Worm (Caenorhabditis elegans) whole organism, late embryonic: ENCODE results near the gene K03B8.11.

Source experiments
- C08G9.2 ChIP-seq: sonication (generic microtip); optimal IDR thresholded peaks from 2 replicates; lab custom pipeline; 2016; ENCODE audit warnings: mild to moderate bottlenecking, missing genetic modification characterization, moderate library complexity, missing compliant biosample characterization
- F13H6.1 ChIP-seq: sonication (generic microtip); optimal IDR thresholded peaks from 2 replicates; lab custom pipeline; 2016; ENCODE audit warnings: missing genetic modification characterization, missing compliant biosample characterization
- K02D7.2 ChIP-seq: sonication (generic microtip); optimal IDR thresholded peaks from 2 replicates; lab custom pipeline; 2017; ENCODE audit warnings: mild to moderate bottlenecking, missing genetic modification characterization, missing compliant biosample characterization
- K09A11.1 ChIP-seq: sonication (generic microtip); optimal IDR thresholded peaks from 2 replicates; lab custom pipeline; 2017; ENCODE audit warnings: antibody characterized with exemption, mild to moderate bottlenecking, missing genetic modification characterization, missing compliant biosample characterization; ENCODE audit not compliant: insufficient read depth
- T23F11.4 ChIP-seq: fragments of 200-800 bp; sonication (Bioruptor generic); optimal IDR thresholded peaks from 2 replicates; lab custom pipeline; 2018; ENCODE audit warnings: mild to moderate bottlenecking, missing genetic modification characterization, missing compliant biosample characterization
- ahr-1 ChIP-seq: sonication (generic microtip); optimal IDR thresholded peaks from 2 replicates; lab custom pipeline; 2016; ENCODE audit warnings: missing genetic modification characterization, missing compliant biosample characterization
- ceh-18 ChIP-seq: sonication (generic microtip); optimal IDR thresholded peaks from 2 replicates; lab custom pipeline; 2016; ENCODE audit warnings: missing genetic modification characterization, missing compliant biosample characterization
- ceh-2 ChIP-seq: sonication (generic microtip); optimal IDR thresholded peaks from 2 replicates; lab custom pipeline; 2016; ENCODE audit warnings: missing genotype, missing genetic modification characterization, missing compliant biosample characterization
- ceh-24 ChIP-seq: sonication (generic microtip); optimal IDR thresholded peaks from 2 replicates; lab custom pipeline; 2016; ENCODE audit warnings: mild to moderate bottlenecking, missing genetic modification characterization, missing compliant biosample characterization
- ceh-30 ChIP-seq: fragments of 150-350 bp; optimal IDR thresholded peaks from 2 replicates; lab custom pipeline; 2014; ENCODE audit warnings: missing biosample characterization, missing genetic modification characterization
- ceh-31 ChIP-seq: sonication (generic microtip); optimal IDR thresholded peaks from 2 replicates; lab custom pipeline; 2016; ENCODE audit warnings: missing genetic modification characterization, missing compliant biosample characterization
- ceh-34 ChIP-seq: sonication (generic microtip); optimal IDR thresholded peaks from 2 replicates; lab custom pipeline; 2016; ENCODE audit warnings: mild to moderate bottlenecking, missing genetic modification characterization, missing compliant biosample characterization
- ceh-45 ChIP-seq: fragments of 200-800 bp; sonication (Bioruptor generic); IDR thresholded peaks from 2 replicates; pipeline ENCODE4 v1.3.6; 2022; ENCODE audit warnings: missing genetic modification reagents, missing genetic modification characterization, missing compliant biosample characterization
- ceh-48 ChIP-seq: sonication (generic microtip); optimal IDR thresholded peaks from 2 replicates; lab custom pipeline; 2016; ENCODE audit warnings: missing genetic modification characterization, inconsistent platforms, missing compliant biosample characterization
- ceh-6 ChIP-seq: fragments of 200-800 bp; sonication (Bioruptor generic); optimal IDR thresholded peaks from 2 replicates; lab custom pipeline; 2018; ENCODE audit warnings: mild to moderate bottlenecking, missing genetic modification characterization, missing compliant biosample characterization
- elt-4 ChIP-seq: sonication (generic microtip); optimal IDR thresholded peaks from 2 replicates; lab custom pipeline; 2016; ENCODE audit warnings: missing genetic modification characterization, missing compliant biosample characterization
- ets-4 ChIP-seq: sonication (generic microtip); optimal IDR thresholded peaks from 2 replicates; lab custom pipeline; 2016; ENCODE audit warnings: missing genetic modification characterization, missing compliant biosample characterization
- eyg-1 ChIP-seq: sonication (generic microtip); optimal IDR thresholded peaks from 2 replicates; lab custom pipeline; 2016; ENCODE audit warnings: missing genotype, missing genetic modification characterization, missing compliant biosample characterization
- fkh-10 ChIP-seq: fragments of 150-350 bp; optimal IDR thresholded peaks from 2 replicates; lab custom pipeline; 2014; ENCODE audit warnings: missing biosample characterization, missing genetic modification reagents, missing genetic modification characterization
- fkh-6 ChIP-seq: sonication (generic microtip); optimal IDR thresholded peaks from 2 replicates; lab custom pipeline; 2016; ENCODE audit warnings: missing genetic modification characterization, missing compliant biosample characterization
- gmeb-2 ChIP-seq: sonication (generic microtip); optimal IDR thresholded peaks from 2 replicates; lab custom pipeline; 2016; ENCODE audit warnings: missing genetic modification characterization, inconsistent platforms, missing compliant biosample characterization
- hlh-15 ChIP-seq: sonication (generic microtip); optimal IDR thresholded peaks from 2 replicates; lab custom pipeline; 2016; ENCODE audit warnings: missing genetic modification characterization, missing compliant biosample characterization
- hlh-30 ChIP-seq: sonication (generic microtip); optimal IDR thresholded peaks from 2 replicates; lab custom pipeline; 2017; ENCODE audit warnings: antibody characterized with exemption, missing genetic modification characterization, missing compliant biosample characterization; ENCODE audit not compliant: insufficient read depth
- hlh-8 ChIP-seq: sonication (generic microtip); optimal IDR thresholded peaks from 2 replicates; lab custom pipeline; 2016; ENCODE audit warnings: missing genotype, missing genetic modification characterization, missing compliant biosample characterization
- lin-11 ChIP-seq: fragments of 200-800 bp; sonication (Bioruptor generic); optimal IDR thresholded peaks from 2 replicates; lab custom pipeline; 2018; ENCODE audit warnings: mild to moderate bottlenecking, missing genetic modification characterization, missing compliant biosample characterization
- madf-2 ChIP-seq: sonication (generic microtip); optimal IDR thresholded peaks from 2 replicates; lab custom pipeline; 2017; ENCODE audit warnings: missing genetic modification characterization, missing compliant biosample characterization
- mec-3 ChIP-seq: sonication (generic microtip); optimal IDR thresholded peaks from 2 replicates; lab custom pipeline; 2016; ENCODE audit warnings: borderline replicate concordance, missing genetic modification characterization, missing compliant biosample characterization
- nfya-1 ChIP-seq: sonication (generic microtip); optimal IDR thresholded peaks from 2 replicates; lab custom pipeline; 2017; ENCODE audit warnings: missing genetic modification characterization, mild to moderate bottlenecking, missing compliant biosample characterization, antibody characterized with exemption, moderate library complexity
- npax-4 ChIP-seq: sonication (generic microtip); optimal IDR thresholded peaks from 2 replicates; lab custom pipeline; 2016; ENCODE audit warnings: missing genetic modification characterization, missing compliant biosample characterization
- odd-2 ChIP-seq: sonication (generic microtip); optimal IDR thresholded peaks from 2 replicates; lab custom pipeline; 2017; ENCODE audit warnings: antibody characterized with exemption, mild to moderate bottlenecking, missing genetic modification characterization, missing compliant biosample characterization
- pqm-1 ChIP-seq: sonication (generic microtip); optimal IDR thresholded peaks from 2 replicates; lab custom pipeline; 2016; ENCODE audit warnings: missing genetic modification characterization, missing compliant biosample characterization
- pros-1 ChIP-seq: fragments of 150-350 bp; optimal IDR thresholded peaks from 2 replicates; lab custom pipeline; 2014; ENCODE audit warnings: missing biosample characterization, missing genetic modification reagents, missing genetic modification characterization
- rnt-1 ChIP-seq: sonication (generic microtip); optimal IDR thresholded peaks from 2 replicates; lab custom pipeline; 2016; ENCODE audit warnings: missing genetic modification characterization, missing compliant biosample characterization
- sox-2 ChIP-seq: fragments of 200-800 bp; sonication (Bioruptor generic); IDR thresholded peaks from 2 replicates; pipeline ENCODE4 v1.3.6; 2022; ENCODE audit warnings: missing genetic modification reagents, missing genetic modification characterization, missing compliant biosample characterization
- syd-9 ChIP-seq: sonication (generic microtip); optimal IDR thresholded peaks from 2 replicates; lab custom pipeline; 2016; ENCODE audit warnings: mild to moderate bottlenecking, missing genetic modification characterization, moderate library complexity, missing compliant biosample characterization
- tbx-7 ChIP-seq: sonication (generic microtip); optimal IDR thresholded peaks from 2 replicates; lab custom pipeline; 2016; ENCODE audit warnings: missing genotype, missing genetic modification characterization, missing compliant biosample characterization
- unc-3 ChIP-seq, 2 experiments: fragments of 200-800 bp in 1 of 2; sonication (Bioruptor generic) in 1 of 2; sonication (generic microtip) in 1 of 2; conservative IDR thresholded peaks in 1 of 2; optimal IDR thresholded peaks in 1 of 2; 2 replicates each; pipeline versions ENCODE4 v1.3.6 to Lab custom; 2016 to 2022; ENCODE audit warnings: missing compliant biosample characterization in 2 of 2, missing genetic modification characterization in 2 of 2, missing genetic modification reagents in 1 of 2
- unc-42 ChIP-seq: sonication (generic microtip); optimal IDR thresholded peaks from 2 replicates; lab custom pipeline; 2016; ENCODE audit warnings: missing genotype, missing genetic modification characterization, missing compliant biosample characterization
- unc-55 ChIP-seq: sonication (generic microtip); optimal IDR thresholded peaks from 2 replicates; lab custom pipeline; 2017; ENCODE audit warnings: missing biosample characterization, missing genetic modification reagents, missing genetic modification characterization

K03B8.11 gene

ce11 chrV:11435242-11435641 lies 44.9 kb upstream of the K03B8.11 start:
- TF ChIP-seq madf-2, result no peak
- no peak for TF ChIP-seq syd-9 (tag; lab: Kevin White, UChicago)
- no peak for TF ChIP-seq mec-3 (tag; lab: Kevin White, UChicago)
- no peak for TF ChIP-seq gmeb-2 (tag; lab: Kevin White, UChicago)
- TF ChIP-seq fkh-6 (tag; lab: Kevin White, UChicago), result no peak
- TF ChIP-seq unc-42 (tag; lab: Kevin White, UChicago), result no peak
- TF ChIP-seq T23F11.4 (GFP tag; lab: Kevin White, UChicago), result no peak
- no peak for TF ChIP-seq odd-2
- no peak for TF ChIP-seq lin-11 (tag; lab: Kevin White, UChicago)
- TF ChIP-seq C08G9.2 (tag; lab: Kevin White, UChicago), result no peak
- no peak for TF ChIP-seq rnt-1 (tag; lab: Kevin White, UChicago)

ce11 chrV:11430823-11431222 lies 40.5 kb upstream of the K03B8.11 start:
- TF ChIP-seq unc-42 (tag; lab: Kevin White, UChicago), result peak; percentile 40
- TF ChIP-seq ceh-31 (tag; lab: Kevin White, UChicago), result no peak

- TF ChIP-seq ceh-30 (tag; lab: Kevin White, UChicago) (no peak), madf-2 (no peak), fkh-6 (tag; lab: Kevin White, UChicago) (no peak), ceh-18 (no peak), ceh-31 (tag; lab: Kevin White, UChicago) (peak; percentile 19), K02D7.2 (tag; lab: Kevin White, UChicago) (no peak), unc-42 (tag; lab: Kevin White, UChicago) (peak; percentile 83), nfya-1 (tag; lab: Kevin White, UChicago) (no peak), eyg-1 (tag; lab: Kevin White, UChicago) (no peak), pqm-1 (tag; lab: Kevin White, UChicago) (no peak), ceh-2 (tag; lab: Kevin White, UChicago) (no peak), elt-4 (tag; lab: Kevin White, UChicago) (no peak)
These were observed 38.4 kb upstream of the K03B8.11 start for ce11 chrV:11428728-11429127.

ce11 chrV:11424565-11424964 lies 34.3 kb upstream of the K03B8.11 start, which contains the start of gene T26H10.2:
TSS of gene T26H10.2 (minus strand) at chrV:11424665.
- TF ChIP-seq unc-55 (GFP tag; lab: Kevin White, UChicago) (no peak), gmeb-2 (tag; lab: Kevin White, UChicago) (no peak), ceh-30 (tag; lab: Kevin White, UChicago) (no peak), elt-4 (tag; lab: Kevin White, UChicago) (no peak), ceh-24 (tag; lab: Kevin White, UChicago) (no peak), ceh-31 (tag; lab: Kevin White, UChicago) (no peak), unc-3 (GFP tag; conservative IDR thresholded peaks at IDR 0.05; lab: Robert Waterston, UW) (no peak), unc-3 (tag; optimal IDR thresholded peaks at IDR 0.05; lab: Kevin White, UChicago) (no peak), pros-1 (tag; lab: Kevin White, UChicago) (no peak), hlh-15 (no peak), sox-2 (GFP tag; lab: Robert Waterston, UW) (no peak), ahr-1 (tag; lab: Kevin White, UChicago) (no peak), ceh-45 (GFP tag; lab: Robert Waterston, UW) (no peak), tbx-7 (tag; lab: Kevin White, UChicago) (no peak), hlh-8 (tag; lab: Kevin White, UChicago) (no peak), ceh-34 (tag; lab: Kevin White, UChicago) (no peak), T23F11.4 (GFP tag; lab: Kevin White, UChicago) (no peak)

ce11 chrV:11421605-11422004 lies 31.3 kb upstream of the K03B8.11 start, which contains the start of gene des-2:
TSS of gene des-2 (minus strand) at chrV:11421705.
- no peak for TF ChIP-seq npax-4 (tag; lab: Kevin White, UChicago)
- TF ChIP-seq ceh-6 (GFP tag; lab: Kevin White, UChicago), result no peak
- no peak for TF ChIP-seq K09A11.1 (tag; lab: Kevin White, UChicago)
- TF ChIP-seq T23F11.4 (GFP tag; lab: Kevin White, UChicago), result no peak
- TF ChIP-seq ets-4 (tag; lab: Kevin White, UChicago), result no peak
- TF ChIP-seq ceh-48 (tag; lab: Kevin White, UChicago), result no peak
- TF ChIP-seq hlh-30 (tag; lab: Kevin White, UChicago), result no peak
- no peak for TF ChIP-seq unc-55 (GFP tag; lab: Kevin White, UChicago)
- no peak for TF ChIP-seq F13H6.1
- TF ChIP-seq fkh-10, result no peak
